Worm (Caenorhabditis elegans): ENCODE results near the gene unc-3.

unc-3 gene

DNA sequence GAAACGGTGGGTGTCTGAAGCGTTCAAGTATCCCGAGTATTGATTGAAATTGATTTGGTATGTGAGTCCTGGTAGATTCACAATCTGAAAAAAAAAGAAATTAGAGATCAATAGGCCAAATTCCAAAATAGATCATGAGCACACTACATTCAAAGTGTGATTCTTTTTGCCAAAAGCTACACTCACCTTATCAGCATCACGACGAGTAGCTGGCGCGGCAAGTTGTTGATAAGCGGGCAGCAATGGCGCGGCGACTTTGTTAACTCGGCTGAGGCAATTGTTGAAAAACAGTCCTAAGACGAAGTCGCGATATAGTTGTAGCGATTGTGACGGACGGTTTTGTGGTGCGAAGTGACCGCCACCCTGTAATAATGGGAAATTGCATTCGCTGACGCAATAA, 4.3 kb upstream of the unc-3 start:
- TF ChIP-seq pat-9 (tag; optimal IDR thresholded peaks at IDR 0.05), result no peak

DNA sequence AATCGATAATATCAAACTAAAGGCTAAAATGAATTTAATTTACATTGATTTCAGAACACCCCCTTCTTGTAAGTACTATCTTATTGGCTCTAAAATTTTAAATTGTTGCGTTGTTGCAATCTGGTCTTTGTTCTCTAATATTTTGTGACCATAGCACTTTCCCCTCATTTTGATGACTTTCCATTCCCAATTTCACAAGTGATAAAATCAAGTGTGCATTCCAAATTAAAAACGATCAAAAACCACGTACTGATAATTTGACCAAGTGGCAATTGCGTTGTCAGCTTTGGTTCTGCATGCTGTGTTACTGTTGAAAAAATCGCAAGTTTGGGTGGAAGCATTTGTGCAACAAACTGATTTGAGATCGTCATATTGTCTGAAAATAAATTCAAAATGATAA, 3.0 kb upstream of the unc-3 start:
- TF ChIP-seq zip-5 (tag; optimal IDR thresholded peaks at IDR 0.05) (no peak), eyg-1 (tag; optimal IDR thresholded peaks at IDR 0.05) (no peak), nhr-11 (tag; optimal IDR thresholded peaks at IDR 0.05) (no peak), ceh-6 (GFP tag; optimal IDR thresholded peaks at IDR 0.05) (no peak), ets-4 (tag; optimal IDR thresholded peaks at IDR 0.05) (no peak), dmd-4 (tag; optimal IDR thresholded peaks at IDR 0.05; ENCODE audit: borderline replicate concordance) (no peak), pha-4 (tag; optimal IDR thresholded peaks at IDR 0.05) (no peak), hlh-6 (tag; optimal IDR thresholded peaks at IDR 0.05) (no peak), hlh-8 (tag; optimal IDR thresholded peaks at IDR 0.05) (no peak), elt-2 (tag; optimal IDR thresholded peaks at IDR 0.05) (no peak), sdc-2 (tag; optimal IDR thresholded peaks at IDR 0.05) (no peak), ttx-3 (tag; optimal IDR thresholded peaks at IDR 0.05) (no peak), syd-9 (tag; optimal IDR thresholded peaks at IDR 0.05) (no peak), unc-86 (tag; optimal IDR thresholded peaks at IDR 0.05) (no peak), ref-2 (tag; optimal IDR thresholded peaks at IDR 0.05) (no peak), fkh-10 (GFP tag; optimal IDR thresholded peaks at IDR 0.05) (no peak), ceh-24 (tag; optimal IDR thresholded peaks at IDR 0.05) (no peak)

DNA sequence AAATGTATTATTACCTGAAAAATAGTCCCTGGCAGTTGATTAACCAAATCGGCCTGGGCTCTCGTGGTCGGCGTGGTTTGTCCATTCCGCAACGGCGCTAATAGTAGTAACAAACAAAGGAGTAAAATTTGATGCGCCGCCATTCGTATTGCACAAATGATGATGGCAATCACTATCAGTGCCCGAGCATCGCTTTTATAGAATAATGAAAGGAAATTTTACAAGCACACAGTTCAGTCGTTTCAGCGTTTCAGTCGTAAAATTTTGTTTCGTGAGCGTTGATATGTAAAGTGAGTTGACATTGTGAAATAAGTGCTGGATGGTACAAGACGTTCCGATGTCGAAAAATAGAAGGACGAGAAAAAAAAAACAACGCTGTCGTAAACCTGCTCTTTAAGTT, 1.7 kb upstream of the unc-3 start, which contains the start of gene Y16B4A.2:
Y16B4A.2 (minus strand) TSS at position 170 of the 400 bp plus-strand sequence.
- no peak for TF ChIP-seq odd-2 (tag; optimal IDR thresholded peaks at IDR 0.05)
- no peak for TF ChIP-seq dmd-4 (tag; optimal IDR thresholded peaks at IDR 0.05; ENCODE audit: borderline replicate concordance)
- no peak for TF ChIP-seq ceh-31 (tag; optimal IDR thresholded peaks at IDR 0.05)
- no peak for TF ChIP-seq nhr-11 (tag; optimal IDR thresholded peaks at IDR 0.05)
- no peak for TF ChIP-seq ceh-18 (tag; optimal IDR thresholded peaks at IDR 0.05)

DNA sequence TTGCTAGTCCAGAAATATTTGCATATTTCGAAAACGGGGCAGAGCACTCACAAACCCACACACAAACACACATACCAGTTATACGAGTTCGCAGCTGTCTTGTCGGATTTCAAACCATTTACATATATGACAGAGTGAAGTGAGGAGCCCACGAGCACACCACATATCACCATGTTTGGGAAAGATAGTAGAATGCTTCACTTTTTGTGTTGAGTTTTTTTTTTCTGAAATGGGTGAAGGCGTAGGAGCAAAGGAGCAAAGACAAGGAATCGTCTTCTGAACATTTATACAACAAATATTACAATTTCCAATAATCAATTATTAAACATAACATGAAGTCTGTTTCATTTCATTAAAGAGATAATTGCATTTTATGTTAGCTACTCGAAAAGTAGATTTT, 1.9 kb downstream of the unc-3 start:
- TF ChIP-seq npax-4 (tag; optimal IDR thresholded peaks at IDR 0.05) (no peak), ttx-3 (tag; optimal IDR thresholded peaks at IDR 0.05) (no peak)

DNA sequence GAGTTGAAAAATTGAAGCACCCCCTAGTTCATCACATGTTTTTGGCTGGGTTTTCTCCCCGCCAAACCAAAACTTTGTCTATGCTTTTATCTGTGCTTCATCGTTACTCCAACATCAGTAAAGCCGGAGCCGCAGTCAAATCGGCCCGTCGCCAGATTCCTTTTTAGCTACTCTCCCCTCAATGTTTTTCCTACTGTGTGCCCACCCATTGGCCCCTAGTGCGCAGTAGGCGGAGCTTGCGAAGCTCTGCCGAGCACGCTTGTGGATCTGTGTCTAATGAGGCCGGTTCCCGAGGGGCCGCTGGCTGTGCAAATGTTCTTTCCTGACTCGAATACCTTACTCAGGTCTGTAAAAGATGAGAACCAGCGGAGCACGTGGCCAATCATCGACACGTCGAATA, 3.0 kb downstream of the unc-3 start:
- 0 out of 2 replicates have a peak, but pooled peaks have one; percentile 48 for TF ChIP-seq unc-3 (GFP tag; conservative IDR thresholded peaks at IDR 0.05)
- no peak for TF ChIP-seq unc-3 (tag; optimal IDR thresholded peaks at IDR 0.05)
- TF ChIP-seq ceh-18 (tag; optimal IDR thresholded peaks at IDR 0.05), result no peak
- no peak for TF ChIP-seq hlh-13 (GFP tag; optimal IDR thresholded peaks at IDR 0.05)
- no peak for TF ChIP-seq dmd-4 (tag; optimal IDR thresholded peaks at IDR 0.05; ENCODE audit: borderline replicate concordance)
- no peak for TF ChIP-seq sdc-2 (tag; optimal IDR thresholded peaks at IDR 0.05)
- no peak for TF ChIP-seq K09A11.1 (tag; optimal IDR thresholded peaks at IDR 0.05; ENCODE audit: insufficient read depth)
- no peak for TF ChIP-seq K02D7.2 (tag; optimal IDR thresholded peaks at IDR 0.05)
- no peak for TF ChIP-seq rnt-1 (tag; optimal IDR thresholded peaks at IDR 0.05)
- no peak for TF ChIP-seq unc-55 (GFP tag; optimal IDR thresholded peaks at IDR 0.05)
- TF ChIP-seq hlh-6 (tag; optimal IDR thresholded peaks at IDR 0.05), result no peak
- peak; percentile 21 for TF ChIP-seq nfya-1 (tag; optimal IDR thresholded peaks at IDR 0.05)
- TF ChIP-seq ceh-19 (GFP tag; optimal IDR thresholded peaks at IDR 0.05), result no peak
- TF ChIP-seq ceh-45 (GFP tag; IDR thresholded peaks at IDR 0.05), result no peak
- no peak for TF ChIP-seq ref-2 (tag; optimal IDR thresholded peaks at IDR 0.05)

DNA sequence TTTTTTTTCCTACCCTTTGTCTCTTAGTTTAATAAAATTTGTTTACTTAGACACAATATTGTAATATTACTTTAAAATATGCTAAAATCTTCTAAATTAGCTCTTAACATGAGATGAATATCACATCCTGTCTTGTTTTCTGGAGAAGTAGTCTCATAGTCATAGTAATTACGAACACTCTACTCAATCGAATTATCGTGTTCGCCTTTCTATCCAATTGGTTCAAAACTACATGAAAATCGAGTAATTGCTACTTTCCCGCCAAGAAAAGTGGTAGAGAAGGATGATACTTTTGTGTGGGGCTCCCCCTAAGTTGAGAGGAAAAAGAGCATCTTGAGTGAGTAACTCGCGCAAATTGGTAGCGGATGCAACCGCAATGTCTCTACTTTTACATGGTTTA, 4.8 kb downstream of the unc-3 start:
- TF ChIP-seq nfya-1 (tag; optimal IDR thresholded peaks at IDR 0.05), result no peak
- no peak for TF ChIP-seq tbx-2 (tag; optimal IDR thresholded peaks at IDR 0.05)
- no peak for TF ChIP-seq ztf-16 (tag; optimal IDR thresholded peaks at IDR 0.05)
- TF ChIP-seq ceh-31 (tag; optimal IDR thresholded peaks at IDR 0.05), result peak; percentile 22
- no peak for TF ChIP-seq pag-3 (tag; optimal IDR thresholded peaks at IDR 0.05; ENCODE audit: borderline replicate concordance)
- no peak for TF ChIP-seq ref-2 (tag; optimal IDR thresholded peaks at IDR 0.05)
- peak; percentile 78 for TF ChIP-seq unc-42 (tag; optimal IDR thresholded peaks at IDR 0.05)

Data from whole organism, late embryonic.